Fruit fly (Drosophila melanogaster) whole organism, embryonic: ENCODE data around the gene PIG-S.

Experiments used
- Ada2b ChIP-seq: fragments of 200-800 bp; sonication (Bioruptor generic); IDR thresholded peaks from 2 replicates; pipeline ENCODE4 v1.3.6; 2022; ENCODE audit warnings: missing biosample characterization, missing genetic modification characterization
- Awh ChIP-seq: fragments of 200-800 bp; sonication (Bioruptor generic); IDR thresholded peaks from 2 replicates; pipeline ENCODE4, ENCODE4 v1.3.6; 2022; ENCODE audit warnings: missing biosample characterization, missing genetic modification characterization
- C15 ChIP-seq: fragments of 200-800 bp; sonication (Bioruptor generic); IDR thresholded peaks from 3 replicates; pipeline ENCODE4 v1.3.6; 2022; ENCODE audit warnings: missing biosample characterization, missing genetic modification characterization
- CG10147 ChIP-seq: fragments of 200-800 bp; sonication (Bioruptor generic); optimal IDR thresholded peaks from 2 replicates; lab custom pipeline; 2019; ENCODE audit warnings: missing biosample characterization, mild to moderate bottlenecking, missing genetic modification characterization, moderate library complexity
- CG12236 ChIP-seq: fragments of 200-800 bp; sonication (Bioruptor generic); optimal IDR thresholded peaks from 2 replicates; lab custom pipeline; 2016; ENCODE audit warnings: missing biosample characterization, missing genetic modification characterization
- CG12391 ChIP-seq: fragments of 200-800 bp; sonication (Bioruptor generic); optimal IDR thresholded peaks from 3 replicates; lab custom pipeline; 2018; ENCODE audit warnings: missing biosample characterization, mild to moderate bottlenecking, missing genetic modification characterization, moderate library complexity
- CG12769 ChIP-seq: fragments of 200-800 bp; sonication (Bioruptor generic); optimal IDR thresholded peaks from 2 replicates; lab custom pipeline; 2019; ENCODE audit warnings: missing biosample characterization, mild to moderate bottlenecking, missing genetic modification characterization, moderate library complexity
- CG13424 ChIP-seq: fragments of 200-800 bp; sonication (Bioruptor generic); optimal IDR thresholded peaks from 2 replicates; lab custom pipeline; 2019; ENCODE audit warnings: missing biosample characterization, mild to moderate bottlenecking, missing genetic modification characterization, moderate library complexity
- CG1603 ChIP-seq: fragments of 200-800 bp; sonication (Bioruptor generic); optimal IDR thresholded peaks from 2 replicates; lab custom pipeline; 2019; ENCODE audit warnings: missing biosample characterization, mild to moderate bottlenecking, missing genetic modification characterization, moderate library complexity
- CG18262 ChIP-seq: fragments of 200-800 bp; optimal IDR thresholded peaks from 3 replicates; lab custom pipeline; 2019; ENCODE audit warnings: missing biosample characterization, mild to moderate bottlenecking, missing genetic modification characterization, moderate library complexity
- CG18764 ChIP-seq: fragments of 200-800 bp; sonication (Bioruptor generic); optimal IDR thresholded peaks from 3 replicates; lab custom pipeline; 2016; ENCODE audit warnings: missing biosample characterization, missing genetic modification characterization
- CG2120 ChIP-seq: fragments of 200-800 bp; sonication (Bioruptor generic); optimal IDR thresholded peaks from 3 replicates; lab custom pipeline; 2016; ENCODE audit warnings: missing biosample characterization, missing genetic modification characterization
- CG2712 ChIP-seq: fragments of 200-800 bp; optimal IDR thresholded peaks from 3 replicates; lab custom pipeline; 2019; ENCODE audit warnings: missing biosample characterization, mild to moderate bottlenecking, missing genetic modification characterization, moderate library complexity
- CG3847 ChIP-seq: fragments of 200-800 bp; sonication (Bioruptor generic); IDR thresholded peaks from 2 replicates; pipeline ENCODE4 v1.3.6; 2022; ENCODE audit warnings: missing biosample characterization, missing genetic modification characterization
- CG3995 ChIP-seq: fragments of 200-800 bp; sonication (Bioruptor generic); optimal IDR thresholded peaks from 3 replicates; lab custom pipeline; 2016; ENCODE audit warnings: missing biosample characterization, missing genetic modification characterization
- CG5245 ChIP-seq: fragments of 200-800 bp; sonication (Bioruptor generic); optimal IDR thresholded peaks from 3 replicates; lab custom pipeline; 2016; ENCODE audit warnings: missing biosample characterization, missing genetic modification characterization
- CG5953 ChIP-seq: fragments of 200-800 bp; sonication (Bioruptor generic); IDR thresholded peaks from 2 replicates; pipeline ENCODE4 v1.3.6; 2022; ENCODE audit warnings: missing biosample characterization, missing genetic modification characterization
- CG6813 ChIP-seq: fragments of 200-800 bp; sonication (Bioruptor generic); optimal IDR thresholded peaks from 2 replicates; lab custom pipeline; 2017; ENCODE audit warnings: missing biosample characterization, missing genetic modification characterization, mild to moderate bottlenecking, moderate library complexity, missing genetic modification reagents
- CG8281 ChIP-seq: fragments of 200-800 bp; sonication (Bioruptor generic); optimal IDR thresholded peaks from 2 replicates; lab custom pipeline; 2018; ENCODE audit warnings: missing biosample characterization, mild to moderate bottlenecking, missing genetic modification characterization, moderate library complexity
- CG8388 ChIP-seq: fragments of 200-800 bp; sonication (Bioruptor generic); optimal IDR thresholded peaks from 2 replicates; lab custom pipeline; 2019; ENCODE audit warnings: missing biosample characterization, mild to moderate bottlenecking, missing genetic modification characterization, moderate library complexity
- CG9817 ChIP-seq: fragments of 200-800 bp; sonication (Bioruptor generic); optimal IDR thresholded peaks from 2 replicates; lab custom pipeline; 2018; ENCODE audit warnings: missing biosample characterization, mild to moderate bottlenecking, missing genetic modification characterization, moderate library complexity
- CoRest ChIP-seq: fragments of 200-800 bp; sonication (Bioruptor generic); optimal IDR thresholded peaks from 3 replicates; lab custom pipeline; 2018; ENCODE audit warnings: missing biosample characterization, mild to moderate bottlenecking, missing genetic modification characterization, moderate library complexity
- Ets65A ChIP-seq: fragments of 200-800 bp; sonication (Bioruptor generic); peaks from one replicate; lab custom pipeline; 2016; ENCODE audit warnings: missing biosample characterization, missing genetic modification characterization
- Fer3 ChIP-seq: fragments of 200-800 bp; sonication (Bioruptor generic); optimal IDR thresholded peaks from 2 replicates; lab custom pipeline; 2018; ENCODE audit warnings: missing biosample characterization, mild to moderate bottlenecking, missing genetic modification characterization, moderate library complexity
- Hr51 ChIP-seq, 2 experiments: fragments of 200-800 bp; sonication (Bioruptor generic); optimal IDR thresholded peaks; 2 replicates in 1 of 2; 3 replicates in 1 of 2; lab custom pipeline; 2016 to 2018; ENCODE audit warnings: missing biosample characterization in 2 of 2, missing genetic modification characterization in 2 of 2, mild to moderate bottlenecking in 1 of 2, moderate library complexity in 1 of 2
- MTF-1 ChIP-seq: fragments of 200-800 bp; sonication (Bioruptor generic); optimal IDR thresholded peaks from 2 replicates; lab custom pipeline; 2018; ENCODE audit warnings: missing biosample characterization, mild to moderate bottlenecking, missing genetic modification characterization, borderline replicate concordance
- Meics ChIP-seq: fragments of 200-800 bp; sonication (Bioruptor generic); optimal IDR thresholded peaks from 2 replicates; lab custom pipeline; 2017; ENCODE audit warnings: missing biosample characterization, mild to moderate bottlenecking, missing genetic modification characterization
- Sox102F ChIP-seq: fragments of 200-800 bp; sonication (Bioruptor generic); optimal IDR thresholded peaks from 2 replicates; lab custom pipeline; 2018; ENCODE audit warnings: missing biosample characterization, mild to moderate bottlenecking, missing genetic modification characterization, moderate library complexity
- TFAM ChIP-seq: fragments of 200-800 bp; sonication (Bioruptor generic); optimal IDR thresholded peaks from 2 replicates; lab custom pipeline; 2017; ENCODE audit warnings: missing biosample characterization, missing genetic modification characterization, inconsistent platforms
- Xrp1 ChIP-seq: fragments of 200-800 bp; sonication (Bioruptor generic); IDR thresholded peaks from 2 replicates; pipeline ENCODE4 v1.3.6; 2022; ENCODE audit warnings: missing biosample characterization, missing genetic modification characterization
- ac ChIP-seq: fragments of 200-800 bp; sonication (Bioruptor generic); optimal IDR thresholded peaks from 3 replicates; lab custom pipeline; 2017; ENCODE audit warnings: missing biosample characterization, mild to moderate bottlenecking, missing genetic modification characterization
- br ChIP-seq: fragments of >200 bp; optimal IDR thresholded peaks from 2 replicates; lab custom pipeline; 2017
- bsh ChIP-seq, 2 experiments: fragments of 200-800 bp; sonication (Bioruptor generic); optimal IDR thresholded peaks; 2 replicates each; lab custom pipeline; 2017 to 2018; ENCODE audit warnings: mild to moderate bottlenecking in 2 of 2, missing biosample characterization in 2 of 2, missing genetic modification characterization in 2 of 2, moderate library complexity in 1 of 2
- disco-r ChIP-seq: fragments of 200-800 bp; sonication (Bioruptor generic); optimal IDR thresholded peaks from 2 replicates; lab custom pipeline; 2016; ENCODE audit warnings: missing biosample characterization, missing genetic modification characterization
- dysf ChIP-seq: fragments of 200-800 bp; sonication (Bioruptor generic); IDR thresholded peaks from 3 replicates; pipeline ENCODE4 v1.3.6; 2022; ENCODE audit warnings: missing biosample characterization, missing genetic modification characterization
- fd96Cb ChIP-seq: fragments of 200-800 bp; sonication (Bioruptor generic); optimal IDR thresholded peaks from 2 replicates; lab custom pipeline; 2018; ENCODE audit warnings: missing biosample characterization, mild to moderate bottlenecking, missing genetic modification characterization, moderate library complexity
- gem ChIP-seq: fragments of 200-800 bp; sonication (Bioruptor generic); optimal IDR thresholded peaks from 2 replicates; lab custom pipeline; 2019; ENCODE audit warnings: missing biosample characterization, mild to moderate bottlenecking, missing genetic modification characterization, moderate library complexity
- gfzf ChIP-seq: fragments of 200-800 bp; sonication (Bioruptor generic); optimal IDR thresholded peaks from 2 replicates; lab custom pipeline; 2016; ENCODE audit warnings: missing biosample characterization, mild to moderate bottlenecking, missing genetic modification characterization, moderate library complexity
- grau ChIP-seq: fragments of 200-800 bp; optimal IDR thresholded peaks from 3 replicates; lab custom pipeline; 2019; ENCODE audit warnings: missing biosample characterization, mild to moderate bottlenecking, missing genetic modification characterization, moderate library complexity
- lab ChIP-seq: fragments of 200-800 bp; sonication (Bioruptor generic); optimal IDR thresholded peaks from 3 replicates; lab custom pipeline; 2017; ENCODE audit warnings: missing biosample characterization, missing genetic modification characterization, mild to moderate bottlenecking, moderate library complexity, missing genetic modification reagents
- nmo ChIP-seq: fragments of 200-800 bp; sonication (Bioruptor generic); optimal IDR thresholded peaks from 2 replicates; lab custom pipeline; 2018; ENCODE audit warnings: missing biosample characterization, mild to moderate bottlenecking, missing genetic modification characterization, moderate library complexity
- onecut ChIP-seq: fragments of 200-800 bp; sonication (Bioruptor generic); IDR thresholded peaks from 2 replicates; pipeline ENCODE4 v1.3.6; 2022; ENCODE audit warnings: missing biosample characterization, missing genetic modification characterization
- row ChIP-seq: fragments of 200-800 bp; sonication (Bioruptor generic); IDR thresholded peaks from 3 replicates; pipeline ENCODE4 v1.3.6; 2022; ENCODE audit warnings: missing biosample characterization, missing genetic modification characterization
- sna ChIP-seq: fragments of 200-800 bp; sonication (Bioruptor generic); IDR thresholded peaks from 2 replicates; pipeline ENCODE4 v1.3.6; 2022; ENCODE audit warnings: missing biosample characterization, missing genetic modification characterization; ENCODE audit not compliant: partially characterized antibody
- tgo ChIP-seq: fragments of 200-800 bp; sonication (Bioruptor generic); IDR thresholded peaks from 3 replicates; pipeline ENCODE4 v1.3.6; 2022; ENCODE audit warnings: missing biosample characterization, missing genetic modification characterization
- unpg ChIP-seq: fragments of 200-800 bp; sonication (Bioruptor generic); optimal IDR thresholded peaks from 3 replicates; lab custom pipeline; 2018; ENCODE audit warnings: missing biosample characterization, mild to moderate bottlenecking, missing genetic modification characterization, moderate library complexity
- vfl ChIP-seq: fragments of 200-800 bp; sonication (Bioruptor generic); optimal IDR thresholded peaks from 2 replicates; lab custom pipeline; 2016; ENCODE audit warnings: missing biosample characterization, missing genetic modification characterization
- zf30C ChIP-seq: fragments of 200-800 bp; sonication (Bioruptor generic); optimal IDR thresholded peaks from 3 replicates; lab custom pipeline; 2018; ENCODE audit warnings: missing biosample characterization, mild to moderate bottlenecking, missing genetic modification characterization

Gene PIG-S

dm6 chr3R:24893320-24893955 is 24.2 kb downstream of the PIG-S start (continued):
- peak; percentile 58 for TF ChIP-seq CG6813
- no peak for TF ChIP-seq C15 (GFP tag; lab: Robert Waterston, UW)
- peak; percentile 6 for TF ChIP-seq ac
- TF ChIP-seq Fer3 = peak; percentile 68
- no peak for TF ChIP-seq disco-r (GFP tag; lab: Kevin White, UChicago)
- TF ChIP-seq gfzf (GFP tag; lab: Kevin White, UChicago) = no peak
- peak; percentile 88 for TF ChIP-seq fd96Cb (tag; lab: Kevin White, UChicago)
- peak; percentile 58 for TF ChIP-seq CG8281 (tag; lab: Kevin White, UChicago)
- peak; percentile 54 for TF ChIP-seq CG9817 (tag; lab: Kevin White, UChicago)

dm6 chr3R:24890919-24891318 is 26.7 kb downstream of the PIG-S start:
- TF ChIP-seq vfl (GFP tag; lab: Kevin White, UChicago) (no peak), CG2120 (GFP tag; lab: Kevin White, UChicago) (peak; percentile 3), CG3995 (GFP tag; lab: Kevin White, UChicago) (no peak), gem (peak; percentile 36), CG8388 (GFP tag; lab: Kevin White, UChicago) (no peak), sna (GFP tag; lab: Robert Waterston, UW) (no peak), Hr51 (GFP tag; optimal IDR thresholded peaks at IDR 0.05; lab: Kevin White, UChicago) (peak in 1 of 2 experiments; percentile 31), CG18764 (GFP tag; lab: Kevin White, UChicago) (no peak), dysf (GFP tag; lab: Robert Waterston, UW) (0 out of 3 replicates have a peak, but pooled peaks have one; percentile 38), Ets65A (GFP tag; lab: Kevin White, UChicago) (peak; percentile 88), CG12769 (tag; lab: Kevin White, UChicago) (peak; percentile 12), CG12391 (tag; lab: Kevin White, UChicago) (peak; percentile 3), lab (GFP tag; lab: Kevin White, UChicago) (peak; percentile 25), onecut (GFP tag; lab: Robert Waterston, UW) (no peak), CG10147 (no peak), CG2712 (tag; lab: Kevin White, UChicago) (peak; percentile 18), CG5953 (GFP tag; lab: Robert Waterston, UW) (no peak), Ada2b (GFP tag; lab: Robert Waterston, UW) (0 out of 2 replicates have a peak, but pooled peaks have one; percentile 12), CG12236 (no peak), grau (peak; percentile 32), tgo (GFP tag; lab: Robert Waterston, UW) (peak; percentile 26; the same call in 1 of the 3 replicates), Awh (GFP tag; lab: Robert Waterston, UW) (no peak), CG5245 (GFP tag; lab: Kevin White, UChicago) (no peak), Xrp1 (peak; percentile 9; the same call in 1 of the 2 replicates), nmo (GFP tag; lab: Kevin White, UChicago) (peak; percentile 15), CG1603 (tag; lab: Kevin White, UChicago) (peak; percentile 33), row (GFP tag; lab: Robert Waterston, UW) (peak; percentile 41; the same call in 2 of the 3 replicates), unpg (GFP tag; lab: Kevin White, UChicago) (peak; percentile 17), CG3847 (0 out of 2 replicates have a peak, but pooled peaks have one; percentile 16), CG18262 (tag; lab: Kevin White, UChicago) (peak; percentile 15), Meics (no peak), br (lab: Kevin White, UChicago) (no peak), zf30C (GFP tag; lab: Kevin White, UChicago) (peak; percentile 29), MTF-1 (GFP tag; lab: Kevin White, UChicago) (no peak), CG13424 (tag; lab: Kevin White, UChicago) (peak; percentile 27), bsh (GFP tag; optimal IDR thresholded peaks at IDR 0.05; lab: Kevin White, UChicago) (peak in 1 of 2 experiments; percentile 10), TFAM (GFP tag; lab: Kevin White, UChicago) (no peak), CoRest (peak; percentile 3), Sox102F (GFP tag; lab: Kevin White, UChicago) (peak; percentile 24)
